Worm (Caenorhabditis elegans) whole organism, L2 larva: ENCODE measurements around the gene gcy-20.

ENCODE experiments used
- ZK546.5 ChIP-seq: sonication (generic microtip); optimal IDR thresholded peaks from 2 replicates; lab custom pipeline; 2017; ENCODE audit warnings: missing biosample characterization, missing genetic modification characterization
- ceh-82 ChIP-seq: fragments of 150-350 bp; optimal IDR thresholded peaks from 2 replicates; lab custom pipeline; 2014; ENCODE audit warnings: missing biosample characterization, missing genetic modification characterization
- crh-2 ChIP-seq: sonication (generic microtip); optimal IDR thresholded peaks from 2 replicates; lab custom pipeline; 2017; ENCODE audit warnings: missing biosample characterization, missing genetic modification characterization
- lin-39 ChIP-seq: fragments of 150-350 bp; optimal IDR thresholded peaks from 2 replicates; lab custom pipeline; 2014; ENCODE audit warnings: missing biosample characterization, missing genetic modification reagents, missing genetic modification characterization
- mbf-1 ChIP-seq: sonication (generic microtip); optimal IDR thresholded peaks from 2 replicates; lab custom pipeline; 2017; ENCODE audit warnings: missing biosample characterization, missing genetic modification characterization
- nhr-11 ChIP-seq: fragments of 150-350 bp; optimal IDR thresholded peaks from 2 replicates; lab custom pipeline; 2014; ENCODE audit warnings: missing biosample characterization, missing genetic modification characterization
- nhr-12 ChIP-seq: fragments of 150-350 bp; optimal IDR thresholded peaks from 2 replicates; lab custom pipeline; 2014; ENCODE audit warnings: missing biosample characterization, missing genetic modification characterization
- unc-39 ChIP-seq: fragments of 150-350 bp; optimal IDR thresholded peaks from 2 replicates; lab custom pipeline; 2014; ENCODE audit warnings: missing biosample characterization, missing genetic modification characterization
- unc-62 ChIP-seq: fragments of 150-350 bp; optimal IDR thresholded peaks from 2 replicates; lab custom pipeline; 2014; ENCODE audit warnings: missing biosample characterization, missing genetic modification reagents, missing genetic modification characterization
- ztf-11 ChIP-seq: sonication (generic microtip); optimal IDR thresholded peaks from 2 replicates; lab custom pipeline; 2017; ENCODE audit warnings: missing biosample characterization, missing genetic modification characterization

ce11 chrV:16237223-16237622, 16.4 kb downstream of the gcy-20 start, which contains the start of gene F21H7.5:
- TF ChIP-seq ztf-11 (tag; lab: Kevin White, UChicago), result no peak
- TF ChIP-seq unc-62 (GFP tag; lab: Kevin White, UChicago), result no peak
- no peak for TF ChIP-seq nhr-12 (tag; lab: Kevin White, UChicago)
- TF ChIP-seq unc-39 (tag; lab: Kevin White, UChicago), result no peak
- TF ChIP-seq ZK546.5 (tag; lab: Kevin White, UChicago), result no peak
- TF ChIP-seq nhr-11 (tag; lab: Kevin White, UChicago), result no peak
- no peak for TF ChIP-seq ceh-82 (tag; lab: Kevin White, UChicago)
- no peak for TF ChIP-seq crh-2 (tag; lab: Kevin White, UChicago)
- TF ChIP-seq lin-39 (tag; lab: Kevin White, UChicago), result no peak
- no peak for TF ChIP-seq mbf-1 (tag; lab: Kevin White, UChicago)
